Worm (Caenorhabditis elegans): ENCODE results near the gene ugt-43.
A peak's percentile ranks its signal among the peaks of the same experiment; 100 is the strongest.

ugt-43 gene

DNA sequence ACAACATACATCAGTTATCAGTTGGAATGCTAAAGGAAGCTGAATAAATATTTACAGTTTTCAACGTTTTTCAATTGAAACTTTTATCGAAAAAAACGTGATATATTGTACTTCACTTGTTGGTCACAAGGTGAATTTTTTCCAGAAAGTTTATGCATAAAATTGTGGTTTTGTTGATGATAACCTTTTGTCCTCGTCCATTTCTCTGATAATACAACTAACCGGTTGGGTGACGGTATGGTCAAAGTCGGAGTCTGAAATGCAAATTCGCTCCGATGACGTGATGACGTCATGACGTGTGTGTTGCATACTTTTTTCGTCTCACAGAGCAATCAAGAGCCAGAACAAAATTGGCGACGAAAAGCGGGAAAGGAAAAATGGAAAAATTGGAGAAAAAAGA lies 47.0 kb downstream of the ugt-43 start (continued):
- no peak for TF ChIP-seq ceh-40 (GFP tag; IDR thresholded peaks at IDR 0.05)
- no peak for TF ChIP-seq ztf-25 (GFP tag; IDR thresholded peaks at IDR 0.05)
- TF ChIP-seq rec-8 (tag; optimal IDR thresholded peaks at IDR 0.05), result no peak
- TF ChIP-seq B0261.1 (tag; optimal IDR thresholded peaks at IDR 0.05), result no peak
- TF ChIP-seq ztf-18 (tag; optimal IDR thresholded peaks at IDR 0.05), result no peak
- no peak for TF ChIP-seq B0019.2 (GFP tag; conservative IDR thresholded peaks at IDR 0.05)
- TF ChIP-seq let-607 (tag; optimal IDR thresholded peaks at IDR 0.05), result no peak
- TF ChIP-seq mel-28 (tag; optimal IDR thresholded peaks at IDR 0.05; ENCODE audit: borderline replicate concordance), result no peak
- TF ChIP-seq hsf-1 (GFP tag; IDR thresholded peaks at IDR 0.05), result peak; percentile 59
- TF ChIP-seq F55B11.4 (tag; optimal IDR thresholded peaks at IDR 0.05; ENCODE audit: borderline replicate concordance, insufficient read depth), result no peak
- TF ChIP-seq ztf-3 (GFP tag; optimal IDR thresholded peaks at IDR 0.05), result no peak
- no peak for TF ChIP-seq lag-1 (GFP tag; IDR thresholded peaks at IDR 0.05)
- no peak for TF ChIP-seq ztf-22 (GFP tag; optimal IDR thresholded peaks at IDR 0.05)
- no peak for TF ChIP-seq nfya-2 (GFP tag; IDR thresholded peaks at IDR 0.05)
- no peak for TF ChIP-seq dpff-1 (tag; optimal IDR thresholded peaks at IDR 0.05)
- no peak for TF ChIP-seq lin-26 (GFP tag; IDR thresholded peaks at IDR 0.05)
- TF ChIP-seq F23B12.7 (tag; optimal IDR thresholded peaks at IDR 0.05; ENCODE audit: insufficient read depth), result no peak
- TF ChIP-seq hlh-26 (GFP tag; conservative IDR thresholded peaks at IDR 0.05), result no peak
- TF ChIP-seq lin-35 (GFP tag; optimal IDR thresholded peaks at IDR 0.05), result no peak
- no peak for TF ChIP-seq attf-6 (GFP tag; IDR thresholded peaks at IDR 0.05)
- no peak for TF ChIP-seq tbx-9 (tag; optimal IDR thresholded peaks at IDR 0.05; ENCODE audit: borderline replicate concordance)
- no peak for TF ChIP-seq tbp1 (GFP tag; optimal IDR thresholded peaks at IDR 0.05)
- no peak for TF ChIP-seq madf-6 (GFP tag; IDR thresholded peaks at IDR 0.05)
- TF ChIP-seq rpc-1 (optimal IDR thresholded peaks at IDR 0.05), result no peak
- TF ChIP-seq rpc-1 (tag; optimal IDR thresholded peaks at IDR 0.05), result no peak
- TF ChIP-seq K12H6.12 (tag; optimal IDR thresholded peaks at IDR 0.05), result no peak
- TF ChIP-seq ets-4 (GFP tag; optimal IDR thresholded peaks at IDR 0.05), result peak; percentile 39
- no peak for TF ChIP-seq nhr-120 (GFP tag; IDR thresholded peaks at IDR 0.05)
- no peak for TF ChIP-seq ztf-26 (tag; optimal IDR thresholded peaks at IDR 0.05)
- TF ChIP-seq sea-2 (GFP tag; IDR thresholded peaks at IDR 0.05), result no peak
- TF ChIP-seq lin-40 (tag; optimal IDR thresholded peaks at IDR 0.05), result no peak
- TF ChIP-seq athp-1 (tag; optimal IDR thresholded peaks at IDR 0.05), result no peak
- TF ChIP-seq ceh-27 (GFP tag; optimal IDR thresholded peaks at IDR 0.05), result no peak
- no peak for TF ChIP-seq efl-1 (GFP tag; optimal IDR thresholded peaks at IDR 0.05)
- TF ChIP-seq ZK185.1 (tag; optimal IDR thresholded peaks at IDR 0.05; ENCODE audit: poor library complexity, severe bottlenecking), result no peak
- no peak for TF ChIP-seq ztf-28 (GFP tag; IDR thresholded peaks at IDR 0.05)
- 0 out of 2 replicates have a peak, but pooled peaks have one; percentile 37 for TF ChIP-seq Y53G8AR.9 (GFP tag; conservative IDR thresholded peaks at IDR 0.05)
- no peak for TF ChIP-seq hmg-1.2 (GFP tag; IDR thresholded peaks at IDR 0.05)
- TF ChIP-seq snpc-3.4 (tag; optimal IDR thresholded peaks at IDR 0.05), result no peak
- TF ChIP-seq somi-1 (GFP tag; optimal IDR thresholded peaks at IDR 0.05), result no peak
- TF ChIP-seq dox-1 (GFP tag; IDR thresholded peaks at IDR 0.05), result no peak
- TF ChIP-seq tlf-1 (GFP tag; optimal IDR thresholded peaks at IDR 0.05), result no peak
- peak; percentile 13 for TF ChIP-seq nhr-90 (tag; optimal IDR thresholded peaks at IDR 0.05)
- no peak for TF ChIP-seq bed-1 (GFP tag; IDR thresholded peaks at IDR 0.05)

Data from whole organism, young adult.